Worm (Caenorhabditis elegans): ENCODE data around the gene nhr-40.

- TF ChIP-seq fos-1 (tag; optimal IDR thresholded peaks at IDR 0.05): peak; percentile 26
- TF ChIP-seq F13H6.1 (tag; optimal IDR thresholded peaks at IDR 0.05): no peak
- no peak for TF ChIP-seq mdl-1 (tag; optimal IDR thresholded peaks at IDR 0.05)
Measured at ce11 chrX:2590777-2591176, 3.0 kb upstream of the nhr-40 start.
